Fruit fly (Drosophila melanogaster): ENCODE results near the gene GABA-B-R2.

DNA sequence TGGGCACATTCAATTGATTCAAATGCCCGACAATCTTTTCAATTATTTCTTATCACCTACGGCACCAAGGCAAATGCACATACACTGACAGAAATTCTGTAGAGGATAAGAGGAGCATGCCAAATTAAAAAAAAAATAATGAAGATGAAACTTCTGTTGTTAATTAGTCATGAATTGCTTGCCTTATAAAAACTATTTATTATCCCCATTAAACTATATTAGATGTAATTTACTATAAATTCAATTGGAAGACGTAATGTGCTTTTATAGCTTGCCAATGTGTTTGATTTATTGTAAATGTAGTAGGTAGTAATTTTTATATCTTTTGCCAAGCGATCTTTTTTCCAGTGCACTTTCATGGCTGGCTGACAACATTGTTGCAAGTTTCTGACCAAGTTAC, 44.0 kb downstream of the GABA-B-R2 start:
- TF ChIP-seq gl (tag; optimal IDR thresholded peaks at IDR 0.05) (no peak), CG9948 (tag; optimal IDR thresholded peaks at IDR 0.05) (no peak)
